Fruit fly (Drosophila melanogaster) whole organism, embryonic: ENCODE results near the gene Lgr3.

Experiments used
- Adf1 ChIP-seq: fragments of 200-800 bp; sonication (Bioruptor generic); IDR thresholded peaks from 2 replicates; pipeline ENCODE4 v1.3.6; 2022; ENCODE audit warnings: missing biosample characterization, missing genetic modification characterization
- CG10959 ChIP-seq: fragments of 200-800 bp; sonication (Bioruptor generic); IDR thresholded peaks from 2 replicates; pipeline ENCODE4 v1.3.6; 2022; ENCODE audit warnings: missing biosample characterization, missing genetic modification characterization
- CG11504 ChIP-seq: fragments of 200-800 bp; sonication (Bioruptor generic); optimal IDR thresholded peaks from 3 replicates; lab custom pipeline; 2019; ENCODE audit warnings: missing biosample characterization, mild to moderate bottlenecking, missing genetic modification characterization, moderate library complexity
- CG1233 ChIP-seq: fragments of 200-800 bp; sonication (Bioruptor generic); optimal IDR thresholded peaks from 4 replicates; lab custom pipeline; 2018; ENCODE audit warnings: missing biosample characterization, mild to moderate bottlenecking, missing genetic modification characterization
- CG12659 ChIP-seq: fragments of 200-800 bp; sonication (Bioruptor generic); optimal IDR thresholded peaks from 3 replicates; lab custom pipeline; 2017; ENCODE audit warnings: mild to moderate bottlenecking, missing biosample characterization, missing genetic modification reagents, missing genetic modification characterization
- CG15269 ChIP-seq: fragments of 200-800 bp; sonication (Bioruptor generic); optimal IDR thresholded peaks from 2 replicates; lab custom pipeline; 2018; ENCODE audit warnings: missing biosample characterization, mild to moderate bottlenecking, missing genetic modification characterization, moderate library complexity
- CG1603 ChIP-seq: fragments of 200-800 bp; sonication (Bioruptor generic); optimal IDR thresholded peaks from 2 replicates; lab custom pipeline; 2019; ENCODE audit warnings: missing biosample characterization, mild to moderate bottlenecking, missing genetic modification characterization, moderate library complexity
- CG16863 ChIP-seq: fragments of 200-800 bp; sonication (Bioruptor generic); optimal IDR thresholded peaks from 3 replicates; lab custom pipeline; 2016; ENCODE audit warnings: missing biosample characterization, missing genetic modification characterization
- CG18011 ChIP-seq: fragments of 200-800 bp; sonication (Bioruptor generic); optimal IDR thresholded peaks from 2 replicates; lab custom pipeline; 2017; ENCODE audit warnings: missing biosample characterization, missing genetic modification characterization, mild to moderate bottlenecking, moderate library complexity, missing genotype
- CG18599 ChIP-seq: fragments of 200-800 bp; sonication (Bioruptor generic); optimal IDR thresholded peaks from 3 replicates; lab custom pipeline; 2017; ENCODE audit warnings: missing biosample characterization, missing genetic modification characterization, mild to moderate bottlenecking, moderate library complexity, missing genetic modification reagents
- CG2889 ChIP-seq: fragments of 200-800 bp; sonication (Bioruptor generic); IDR thresholded peaks from 3 replicates; pipeline ENCODE4 v1.3.6; 2022; ENCODE audit warnings: missing biosample characterization, missing genetic modification characterization
- CG34224 ChIP-seq: fragments of 200-800 bp; sonication (Bioruptor generic); IDR thresholded peaks from 3 replicates; pipeline ENCODE4 v1.3.6; 2022; ENCODE audit warnings: missing biosample characterization, missing genetic modification characterization; ENCODE audit not compliant: partially characterized antibody
- CG4404 ChIP-seq: fragments of 200-800 bp; sonication (Bioruptor generic); IDR thresholded peaks from 2 replicates; pipeline ENCODE4 v1.3.6; 2022; ENCODE audit warnings: missing biosample characterization, missing genetic modification characterization
- CG4820 ChIP-seq: fragments of 200-800 bp; sonication (Bioruptor generic); optimal IDR thresholded peaks from 3 replicates; lab custom pipeline; 2016; ENCODE audit warnings: missing biosample characterization, missing genetic modification characterization
- CG8924 ChIP-seq: fragments of 200-800 bp; optimal IDR thresholded peaks from 3 replicates; lab custom pipeline; 2019; ENCODE audit warnings: missing biosample characterization, mild to moderate bottlenecking, missing genetic modification characterization, moderate library complexity
- CG8944 ChIP-seq: fragments of 200-800 bp; sonication (Bioruptor generic); optimal IDR thresholded peaks from 3 replicates; lab custom pipeline; 2016; ENCODE audit warnings: missing biosample characterization, missing genetic modification characterization
- CG9932 ChIP-seq: fragments of 200-800 bp; sonication (Bioruptor generic); IDR thresholded peaks from 2 replicates; pipeline ENCODE4 v1.3.6; 2022; ENCODE audit warnings: missing biosample characterization, missing genetic modification characterization
- Dad ChIP-seq: fragments of 200-800 bp; sonication (Bioruptor generic); optimal IDR thresholded peaks from 3 replicates; lab custom pipeline; 2016; ENCODE audit warnings: missing biosample characterization, missing genetic modification characterization
- Drgx ChIP-seq: fragments of 200-800 bp; sonication (Bioruptor generic); IDR thresholded peaks from 2 replicates; pipeline ENCODE4 v1.3.6; 2022; ENCODE audit warnings: missing biosample characterization, missing genetic modification characterization
- Hmx ChIP-seq: fragments of 200-800 bp; sonication (Bioruptor generic); optimal IDR thresholded peaks from 2 replicates; lab custom pipeline; 2016; ENCODE audit warnings: missing biosample characterization, missing genetic modification characterization
- Hr3 ChIP-seq: fragments of 200-800 bp; sonication (Bioruptor generic); optimal IDR thresholded peaks from 3 replicates; lab custom pipeline; 2016; ENCODE audit warnings: missing biosample characterization, missing genetic modification characterization
- Hr51 ChIP-seq, 2 experiments: fragments of 200-800 bp; sonication (Bioruptor generic); optimal IDR thresholded peaks; 2 replicates in 1 of 2; 3 replicates in 1 of 2; lab custom pipeline; 2016 to 2018; ENCODE audit warnings: missing biosample characterization in 2 of 2, missing genetic modification characterization in 2 of 2, mild to moderate bottlenecking in 1 of 2, moderate library complexity in 1 of 2
- Med ChIP-seq: fragments of 200-800 bp; sonication (Bioruptor generic); peaks from one replicate; lab custom pipeline; 2016; ENCODE audit warnings: missing biosample characterization, missing genetic modification characterization, mild to moderate bottlenecking, inconsistent platforms, moderate library complexity
- PHDP ChIP-seq: fragments of 200-800 bp; sonication (Bioruptor generic); optimal IDR thresholded peaks from 3 replicates; lab custom pipeline; 2018; ENCODE audit warnings: missing biosample characterization, mild to moderate bottlenecking, missing genetic modification characterization, moderate library complexity
- Poxn ChIP-seq: fragments of 200-800 bp; sonication (Bioruptor generic); IDR thresholded peaks from 2 replicates; pipeline ENCODE4 v1.3.6; 2022; ENCODE audit warnings: missing biosample characterization, missing genetic modification characterization
- Sox102F ChIP-seq: fragments of 200-800 bp; sonication (Bioruptor generic); optimal IDR thresholded peaks from 2 replicates; lab custom pipeline; 2018; ENCODE audit warnings: missing biosample characterization, mild to moderate bottlenecking, missing genetic modification characterization, moderate library complexity
- Spps ChIP-seq: fragments of 200-800 bp; sonication (Bioruptor generic); optimal IDR thresholded peaks from 2 replicates; lab custom pipeline; 2018; ENCODE audit warnings: missing biosample characterization, mild to moderate bottlenecking, missing genetic modification characterization
- ara ChIP-seq: fragments of 200-800 bp; sonication (Bioruptor generic); IDR thresholded peaks from 2 replicates; pipeline ENCODE4 v1.3.6; 2022; ENCODE audit warnings: missing biosample characterization, missing genetic modification characterization
- ash1 ChIP-seq: fragments of 200-800 bp; sonication (Bioruptor generic); optimal IDR thresholded peaks from 2 replicates; lab custom pipeline; 2018; ENCODE audit warnings: missing biosample characterization, mild to moderate bottlenecking, missing genetic modification characterization
- bowl ChIP-seq: fragments of 200-800 bp; sonication (Bioruptor generic); IDR thresholded peaks from 2 replicates; pipeline ENCODE4 v1.3.6; 2022; ENCODE audit warnings: missing biosample characterization, missing genetic modification characterization
- chm ChIP-seq: fragments of 200-800 bp; sonication (Bioruptor generic); IDR thresholded peaks from 2 replicates; pipeline ENCODE4 v1.3.6; 2022; ENCODE audit warnings: missing biosample characterization, missing genetic modification characterization
- fd64A ChIP-seq: fragments of 200-800 bp; sonication (Bioruptor generic); optimal IDR thresholded peaks from 3 replicates; lab custom pipeline; 2018; ENCODE audit warnings: missing biosample characterization, mild to moderate bottlenecking, missing genetic modification characterization
- gcm ChIP-seq: fragments of 200-800 bp; sonication (Bioruptor generic); optimal IDR thresholded peaks from 2 replicates; lab custom pipeline; 2019; ENCODE audit warnings: missing biosample characterization, mild to moderate bottlenecking, missing genetic modification characterization, moderate library complexity
- inv ChIP-seq: fragments of 200-800 bp; sonication (Bioruptor generic); IDR thresholded peaks from 2 replicates; pipeline ENCODE4 v1.3.6; 2022; ENCODE audit warnings: missing biosample characterization, missing genetic modification characterization; ENCODE audit not compliant: partially characterized antibody
- ken ChIP-seq: fragments of 200-800 bp; sonication (Bioruptor generic); IDR thresholded peaks from 3 replicates; pipeline ENCODE4 v1.3.6; 2022; ENCODE audit warnings: missing biosample characterization, missing genetic modification characterization
- nerfin-1 ChIP-seq: fragments of 200-800 bp; sonication (Bioruptor generic); optimal IDR thresholded peaks from 3 replicates; lab custom pipeline; 2019; ENCODE audit warnings: missing biosample characterization, mild to moderate bottlenecking, missing genetic modification characterization, moderate library complexity
- nmo ChIP-seq: fragments of 200-800 bp; sonication (Bioruptor generic); optimal IDR thresholded peaks from 2 replicates; lab custom pipeline; 2018; ENCODE audit warnings: missing biosample characterization, mild to moderate bottlenecking, missing genetic modification characterization, moderate library complexity
- oc ChIP-seq: fragments of 200-800 bp; sonication (Bioruptor generic); optimal IDR thresholded peaks from 2 replicates; lab custom pipeline; 2018; ENCODE audit warnings: missing biosample characterization, mild to moderate bottlenecking, missing genetic modification characterization, moderate library complexity
- prd ChIP-seq, 3 experiments: fragments of >200 bp in 2 of 3; fragments of 200-800 bp in 1 of 3; sonication (Bioruptor generic) in 1 of 3; optimal IDR thresholded peaks in 2 of 3; IDR thresholded peaks in 1 of 3; 2 replicates in 2 of 3; 3 replicates in 1 of 3; pipeline versions ENCODE4 v1.3.6 to Lab custom; 2017 to 2022; ENCODE audit warnings: missing biosample characterization in 1 of 3, missing genetic modification characterization in 1 of 3
- pum ChIP-seq: fragments of 200-800 bp; sonication (Bioruptor generic); optimal IDR thresholded peaks from 2 replicates; lab custom pipeline; 2016; ENCODE audit warnings: missing biosample characterization, missing genetic modification characterization
- row ChIP-seq: fragments of 200-800 bp; sonication (Bioruptor generic); IDR thresholded peaks from 3 replicates; pipeline ENCODE4 v1.3.6; 2022; ENCODE audit warnings: missing biosample characterization, missing genetic modification characterization
- sim ChIP-seq: fragments of 200-800 bp; sonication (Bioruptor generic); IDR thresholded peaks from 2 replicates; pipeline ENCODE4 v1.3.6; 2022; ENCODE audit warnings: missing biosample characterization, missing genetic modification characterization
- sima ChIP-seq: fragments of 200-800 bp; sonication (Bioruptor generic); optimal IDR thresholded peaks from 2 replicates; lab custom pipeline; 2016; ENCODE audit warnings: missing biosample characterization, missing genetic modification characterization
- sna ChIP-seq: fragments of 200-800 bp; sonication (Bioruptor generic); IDR thresholded peaks from 2 replicates; pipeline ENCODE4 v1.3.6; 2022; ENCODE audit warnings: missing biosample characterization, missing genetic modification characterization; ENCODE audit not compliant: partially characterized antibody
- sqz ChIP-seq: fragments of 200-800 bp; sonication (Bioruptor generic); optimal IDR thresholded peaks from 3 replicates; lab custom pipeline; 2018; ENCODE audit warnings: missing biosample characterization, mild to moderate bottlenecking, missing genetic modification characterization
- tgo ChIP-seq: fragments of 200-800 bp; sonication (Bioruptor generic); IDR thresholded peaks from 3 replicates; pipeline ENCODE4 v1.3.6; 2022; ENCODE audit warnings: missing biosample characterization, missing genetic modification characterization
- tna ChIP-seq: fragments of 200-800 bp; sonication (Bioruptor generic); IDR thresholded peaks from 2 replicates; pipeline ENCODE4 v1.3.6; 2022; ENCODE audit warnings: missing biosample characterization, missing genetic modification characterization; ENCODE audit not compliant: partially characterized antibody
- wek ChIP-seq: fragments of 200-800 bp; sonication (Bioruptor generic); optimal IDR thresholded peaks from 3 replicates; lab custom pipeline; 2018; ENCODE audit warnings: missing biosample characterization, mild to moderate bottlenecking, missing genetic modification characterization, moderate library complexity
- yki ChIP-seq: fragments of >200 bp; optimal IDR thresholded peaks from 3 replicates; lab custom pipeline; 2018

The Lgr3 gene

dm6 chr3R:25647577-25648257 lies 17.9 kb upstream of the Lgr3 start:
- TF ChIP-seq CG1233 (GFP tag; lab: Kevin White, UChicago), result peak; percentile 37
- peak; percentile 71 for TF ChIP-seq CG1603 (tag; lab: Kevin White, UChicago)
- TF ChIP-seq Poxn (GFP tag; lab: Robert Waterston, UW), result no peak
- peak; percentile 33 for TF ChIP-seq nerfin-1
- no peak for TF ChIP-seq CG18599 (GFP tag; lab: Kevin White, UChicago)
- TF ChIP-seq Med (GFP tag; lab: Kevin White, UChicago), result peak; percentile 82
- TF ChIP-seq CG2889, result no peak
- TF ChIP-seq Dad (GFP tag; lab: Kevin White, UChicago), result peak; percentile 9
- TF ChIP-seq tna (GFP tag; lab: Robert Waterston, UW), result peak; percentile 89
- TF ChIP-seq oc (tag; lab: Kevin White, UChicago), result peak; percentile 98
- peak; percentile 66 for TF ChIP-seq Drgx (GFP tag; lab: Robert Waterston, UW)
- peak; percentile 27 for TF ChIP-seq nmo (GFP tag; lab: Kevin White, UChicago)
- TF ChIP-seq yki (lab: Kevin White, UChicago), result no peak
- TF ChIP-seq CG16863 (GFP tag; lab: Kevin White, UChicago), result no peak
- no peak for TF ChIP-seq ash1
- TF ChIP-seq fd64A (GFP tag; lab: Kevin White, UChicago), result peak; percentile 69
- TF ChIP-seq CG8924, result peak; percentile 80
- no peak for TF ChIP-seq bowl (GFP tag; lab: Robert Waterston, UW)
- peak; percentile 98 for TF ChIP-seq Adf1 (GFP tag; lab: Robert Waterston, UW)
- no peak for TF ChIP-seq Sox102F (GFP tag; lab: Kevin White, UChicago)
- TF ChIP-seq sna (GFP tag; lab: Robert Waterston, UW), result peak; percentile 77
- TF ChIP-seq Spps (tag; lab: Kevin White, UChicago), result no peak
- peak; percentile 28; the same call in 1 of the 3 replicates for TF ChIP-seq tgo (GFP tag; lab: Robert Waterston, UW)
- TF ChIP-seq Hr3, result no peak
- no peak for TF ChIP-seq sima (GFP tag; lab: Kevin White, UChicago)
- TF ChIP-seq ken, result 0 out of 3 replicates have a peak, but pooled peaks have one; percentile 11
- no peak for TF ChIP-seq CG4820 (GFP tag; lab: Kevin White, UChicago)
- TF ChIP-seq CG8944 (GFP tag; lab: Kevin White, UChicago), result no peak
- TF ChIP-seq CG34224 (GFP tag; lab: Robert Waterston, UW), result peak; percentile 55
- peak; percentile 30 for TF ChIP-seq CG12659 (GFP tag; lab: Kevin White, UChicago)
- TF ChIP-seq CG18011 (GFP tag; lab: Kevin White, UChicago), result no peak
- no peak for TF ChIP-seq sim (GFP tag; lab: Robert Waterston, UW)
- no peak for TF ChIP-seq CG4404
- no peak for TF ChIP-seq prd (optimal IDR thresholded peaks at IDR 0.05; lab: Kevin White, UChicago)
- no peak for TF ChIP-seq prd (GFP tag; IDR thresholded peaks at IDR 0.05; lab: Robert Waterston, UW)
- no peak for TF ChIP-seq CG9932 (GFP tag; lab: Robert Waterston, UW)
- no peak for TF ChIP-seq Hr51 (GFP tag; optimal IDR thresholded peaks at IDR 0.05; lab: Kevin White, UChicago)
- TF ChIP-seq gcm (GFP tag; lab: Kevin White, UChicago), result peak; percentile 8
- TF ChIP-seq CG15269 (tag; lab: Kevin White, UChicago), result peak; percentile 19
- peak; percentile 31; the same call in 1 of the 3 replicates for TF ChIP-seq row
- peak; percentile 45; the same call in 1 of the 2 replicates for TF ChIP-seq ara
- peak; percentile 32 for TF ChIP-seq wek
- peak; percentile 89 for TF ChIP-seq sqz (GFP tag; lab: Kevin White, UChicago)
- TF ChIP-seq chm (GFP tag; lab: Robert Waterston, UW), result peak; percentile 65
- peak; percentile 38; the same call in 1 of the 2 replicates for TF ChIP-seq inv (GFP tag; lab: Robert Waterston, UW)
- TF ChIP-seq pum (GFP tag; lab: Kevin White, UChicago), result no peak
- no peak for TF ChIP-seq CG10959 (GFP tag; lab: Robert Waterston, UW)
- no peak for TF ChIP-seq CG11504
- TF ChIP-seq Hmx (GFP tag; lab: Kevin White, UChicago), result no peak
- TF ChIP-seq PHDP, result peak; percentile 12
